Fruit fly (Drosophila melanogaster): ENCODE data around the gene Ncoa6.

Gene Ncoa6

DNA sequence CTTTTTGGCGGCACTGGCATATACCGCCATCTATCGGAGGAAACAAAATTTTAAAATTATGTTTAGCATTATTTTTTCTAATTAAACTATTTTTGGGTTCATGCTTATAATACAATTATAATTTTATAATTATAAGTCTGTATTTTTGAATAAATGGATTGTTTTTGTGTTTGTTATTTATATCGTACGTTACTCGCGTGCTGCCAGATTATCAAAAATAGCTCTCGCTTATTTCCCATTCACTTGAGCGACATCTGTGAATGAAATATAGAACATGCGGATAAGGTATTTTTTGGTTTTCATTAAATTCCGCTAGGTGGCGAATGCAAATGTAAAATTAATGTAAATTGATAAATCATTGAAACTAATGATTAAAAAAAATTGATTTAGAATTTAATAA is 39.4 kb upstream of the Ncoa6 start (continued):
- TF ChIP-seq CG14710 (tag; optimal IDR thresholded peaks at IDR 0.05) (peak; percentile 53), Chrac-16 (GFP tag; optimal IDR thresholded peaks at IDR 0.05) (peak; percentile 9), CG2116 (GFP tag; optimal IDR thresholded peaks at IDR 0.05) (no peak), CG11504 (tag; optimal IDR thresholded peaks at IDR 0.05) (peak; percentile 58), sisA (GFP tag; IDR thresholded peaks at IDR 0.05) (no peak), CG4730 (GFP tag; IDR thresholded peaks at IDR 0.05) (no peak), CG12236 (GFP tag; optimal IDR thresholded peaks at IDR 0.05) (no peak), Bteb2 (GFP tag; optimal IDR thresholded peaks at IDR 0.05) (no peak), dm (GFP tag; optimal IDR thresholded peaks at IDR 0.05) (no peak), dmrt99B (tag; optimal IDR thresholded peaks at IDR 0.05) (peak; percentile 26), Dad (GFP tag; optimal IDR thresholded peaks at IDR 0.05) (no peak), bsh (GFP tag; optimal IDR thresholded peaks at IDR 0.05) (no peak), CG2712 (tag; optimal IDR thresholded peaks at IDR 0.05) (peak; percentile 48), CG15073 (GFP tag; optimal IDR thresholded peaks at IDR 0.05) (no peak), CG31224 (GFP tag; IDR thresholded peaks at IDR 0.05) (no peak), rib (GFP tag; IDR thresholded peaks at IDR 0.05) (no peak), CG6854 (GFP tag; optimal IDR thresholded peaks at IDR 0.05) (no peak), CG10979 (tag; optimal IDR thresholded peaks at IDR 0.05) (peak; percentile 18), fd102C (GFP tag; optimal IDR thresholded peaks at IDR 0.05) (no peak), Sry-δ (GFP tag; optimal IDR thresholded peaks at IDR 0.05) (no peak), Deaf1 (tag; optimal IDR thresholded peaks at IDR 0.05) (no peak), gem (tag; optimal IDR thresholded peaks at IDR 0.05) (peak; percentile 48), ci (GFP tag; IDR thresholded peaks at IDR 0.05) (no peak), usp (GFP tag; optimal IDR thresholded peaks at IDR 0.05) (no peak), CG15269 (tag; optimal IDR thresholded peaks at IDR 0.05) (no peak), ase (GFP tag; IDR thresholded peaks at IDR 0.05) (no peak), nom (GFP tag; optimal IDR thresholded peaks at IDR 0.05) (no peak), dmrt11E (tag; optimal IDR thresholded peaks at IDR 0.05) (peak; percentile 35), CTCF (GFP tag; optimal IDR thresholded peaks at IDR 0.05) (peak; percentile 97), nmo (GFP tag; optimal IDR thresholded peaks at IDR 0.05) (peak; percentile 33), CG30431 (GFP tag; optimal IDR thresholded peaks at IDR 0.05) (no peak), CG18764 (GFP tag; optimal IDR thresholded peaks at IDR 0.05) (no peak), zf30C (GFP tag; optimal IDR thresholded peaks at IDR 0.05) (no peak), ftz-f1 (GFP tag; optimal IDR thresholded peaks at IDR 0.05) (no peak), Dll (GFP tag; IDR thresholded peaks at IDR 0.05; ENCODE audit: partially characterized antibody) (no peak), CoRest (tag; optimal IDR thresholded peaks at IDR 0.05) (peak; percentile 49), gce (GFP tag; IDR thresholded peaks at IDR 0.05) (no peak), trem (tag; optimal IDR thresholded peaks at IDR 0.05) (peak; percentile 53), CG7786 (GFP tag; optimal IDR thresholded peaks at IDR 0.05) (no peak), CG14965 (GFP tag; optimal IDR thresholded peaks at IDR 0.05; ENCODE audit: borderline replicate concordance) (no peak), CG6254 (GFP tag; optimal IDR thresholded peaks at IDR 0.05) (no peak), CG10565 (GFP tag; optimal IDR thresholded peaks at IDR 0.05) (no peak), Rfx (GFP tag; IDR thresholded peaks at IDR 0.05) (peak; percentile 32; the same call in 1 of the 2 replicates), CG4328 (GFP tag; optimal IDR thresholded peaks at IDR 0.05) (no peak), Hr78 (GFP tag; optimal IDR thresholded peaks at IDR 0.05) (no peak), stc (GFP tag; IDR thresholded peaks at IDR 0.05) (no peak), disco-r (GFP tag; optimal IDR thresholded peaks at IDR 0.05) (no peak), ATbp (GFP tag; optimal IDR thresholded peaks at IDR 0.05) (no peak), CG11093 (GFP tag; IDR thresholded peaks at IDR 0.05) (no peak), CG15696 (tag; optimal IDR thresholded peaks at IDR 0.05) (peak; percentile 59), br (optimal IDR thresholded peaks at IDR 0.05) (no peak), CG15479 (GFP tag; optimal IDR thresholded peaks at IDR 0.05) (no peak)

Data from whole organism, embryonic.